Fruit fly (Drosophila melanogaster) whole organism, embryonic: Measurements from ENCODE around the gene Nph.
A peak's percentile ranks its signal among the peaks of the same experiment; 100 is the strongest.

ENCODE experiments used
- ATbp ChIP-seq: fragments of 200-800 bp; sonication (Bioruptor generic); optimal IDR thresholded peaks from 2 replicates; lab custom pipeline; 2017; ENCODE audit warnings: missing biosample characterization, mild to moderate bottlenecking, missing genetic modification characterization, missing genetic modification reagents
- Abd-B ChIP-seq: fragments of 200-800 bp; sonication (Bioruptor generic); optimal IDR thresholded peaks from 2 replicates; lab custom pipeline; 2018; ENCODE audit warnings: missing biosample characterization, mild to moderate bottlenecking, missing genetic modification characterization, moderate library complexity
- Atf3 ChIP-seq: fragments of 200-800 bp; sonication (Bioruptor generic); optimal IDR thresholded peaks from 3 replicates; lab custom pipeline; 2016; ENCODE audit warnings: missing biosample characterization, missing genetic modification characterization
- Bdp1 ChIP-seq: fragments of 200-800 bp; sonication (Bioruptor generic); optimal IDR thresholded peaks from 3 replicates; lab custom pipeline; 2016; ENCODE audit warnings: missing biosample characterization, missing genetic modification characterization
- Bgb ChIP-seq: fragments of 200-800 bp; sonication (Bioruptor generic); IDR thresholded peaks from 2 replicates; pipeline ENCODE4 v1.3.6; 2022; ENCODE audit warnings: missing biosample characterization, missing genetic modification characterization; ENCODE audit not compliant: partially characterized antibody
- CG12219 ChIP-seq: fragments of 200-800 bp; sonication (Bioruptor generic); optimal IDR thresholded peaks from 3 replicates; lab custom pipeline; 2018; ENCODE audit warnings: missing biosample characterization, mild to moderate bottlenecking, missing genetic modification characterization
- CG13775 ChIP-seq: fragments of 200-800 bp; sonication (Bioruptor generic); optimal IDR thresholded peaks from 3 replicates; lab custom pipeline; 2017; ENCODE audit warnings: missing biosample characterization, mild to moderate bottlenecking, missing genetic modification characterization
- CG13894 ChIP-seq: fragments of 200-800 bp; sonication (Bioruptor generic); optimal IDR thresholded peaks from 3 replicates; lab custom pipeline; 2018; ENCODE audit warnings: missing biosample characterization, mild to moderate bottlenecking, missing genetic modification characterization, moderate library complexity
- CG14014 ChIP-seq: fragments of 200-800 bp; sonication (Bioruptor generic); IDR thresholded peaks from 2 replicates; pipeline ENCODE4 v1.3.6; 2022; ENCODE audit warnings: missing biosample characterization, missing genetic modification characterization
- CG14667 ChIP-seq: fragments of 200-800 bp; sonication (Bioruptor generic); IDR thresholded peaks from 2 replicates; pipeline ENCODE4 v1.3.6; 2022; ENCODE audit warnings: missing biosample characterization, missing genetic modification characterization
- CG1603 ChIP-seq: fragments of 200-800 bp; sonication (Bioruptor generic); optimal IDR thresholded peaks from 2 replicates; lab custom pipeline; 2019; ENCODE audit warnings: missing biosample characterization, mild to moderate bottlenecking, missing genetic modification characterization, moderate library complexity
- CG17186 ChIP-seq: fragments of 200-800 bp; sonication (Bioruptor generic); optimal IDR thresholded peaks from 3 replicates; lab custom pipeline; 2017; ENCODE audit warnings: missing biosample characterization, missing genetic modification reagents, missing genetic modification characterization
- CG17829 ChIP-seq: fragments of 200-800 bp; optimal IDR thresholded peaks from 2 replicates; lab custom pipeline; 2019; ENCODE audit warnings: missing biosample characterization, mild to moderate bottlenecking, missing genetic modification characterization, moderate library complexity
- CG1832 ChIP-seq: fragments of 200-800 bp; sonication (Bioruptor generic); optimal IDR thresholded peaks from 2 replicates; lab custom pipeline; 2017; ENCODE audit warnings: missing biosample characterization, mild to moderate bottlenecking, missing genetic modification characterization, inconsistent platforms
- CG2875 ChIP-seq: fragments of 200-800 bp; sonication (Bioruptor generic); optimal IDR thresholded peaks from 2 replicates; lab custom pipeline; 2017; ENCODE audit warnings: missing biosample characterization, mild to moderate bottlenecking, missing genetic modification characterization, missing genetic modification reagents
- CG30020 ChIP-seq: fragments of 200-800 bp; optimal IDR thresholded peaks from 2 replicates; lab custom pipeline; 2019; ENCODE audit warnings: missing biosample characterization, mild to moderate bottlenecking, missing genetic modification characterization, moderate library complexity
- CG31224 ChIP-seq: fragments of 200-800 bp; sonication (Bioruptor generic); IDR thresholded peaks from 2 replicates; pipeline ENCODE4 v1.3.6; 2022; ENCODE audit warnings: missing biosample characterization, missing genetic modification characterization
- CG6689 ChIP-seq: fragments of 200-800 bp; sonication (Bioruptor generic); IDR thresholded peaks from 2 replicates; pipeline ENCODE4 v1.3.6; 2022; ENCODE audit warnings: missing biosample characterization, missing genetic modification characterization
- CG7271 ChIP-seq: fragments of 200-800 bp; sonication (Bioruptor generic); optimal IDR thresholded peaks from 2 replicates; lab custom pipeline; 2018; ENCODE audit warnings: missing biosample characterization, mild to moderate bottlenecking, missing genetic modification characterization, moderate library complexity
- CG8388 ChIP-seq: fragments of 200-800 bp; sonication (Bioruptor generic); optimal IDR thresholded peaks from 2 replicates; lab custom pipeline; 2019; ENCODE audit warnings: missing biosample characterization, mild to moderate bottlenecking, missing genetic modification characterization, moderate library complexity
- CG8765 ChIP-seq: fragments of 200-800 bp; sonication (Bioruptor generic); IDR thresholded peaks from 2 replicates; pipeline ENCODE4 v1.3.6; 2022; ENCODE audit warnings: missing biosample characterization, missing genetic modification characterization
- CkIIα-i1 ChIP-seq: fragments of 200-800 bp; sonication (Bioruptor generic); IDR thresholded peaks from 2 replicates; pipeline ENCODE4 v1.3.6; 2022; ENCODE audit warnings: missing biosample characterization, missing genetic modification characterization
- Gug ChIP-seq: fragments of 200-800 bp; sonication (Bioruptor generic); IDR thresholded peaks from 4 replicates; pipeline ENCODE4 v1.3.6; 2022; ENCODE audit warnings: missing biosample characterization, missing genetic modification characterization
- Mes4 ChIP-seq: fragments of 200-800 bp; sonication (Bioruptor generic); optimal IDR thresholded peaks from 2 replicates; lab custom pipeline; 2016; ENCODE audit warnings: missing biosample characterization, missing genetic modification characterization
- Oli ChIP-seq: fragments of 200-800 bp; sonication (Bioruptor generic); optimal IDR thresholded peaks from 2 replicates; lab custom pipeline; 2018; ENCODE audit warnings: missing biosample characterization, mild to moderate bottlenecking, missing genetic modification characterization, moderate library complexity
- Sox100B ChIP-seq: fragments of 200-800 bp; sonication (Bioruptor generic); optimal IDR thresholded peaks from 3 replicates; lab custom pipeline; 2018; ENCODE audit warnings: missing biosample characterization, mild to moderate bottlenecking, missing genetic modification characterization
- Sry-δ ChIP-seq: fragments of 200-800 bp; sonication (Bioruptor generic); optimal IDR thresholded peaks from 2 replicates; lab custom pipeline; 2016; ENCODE audit warnings: missing biosample characterization, missing genetic modification characterization
- ab ChIP-seq: fragments of 200-800 bp; sonication (Bioruptor generic); optimal IDR thresholded peaks from 2 replicates; lab custom pipeline; 2016; ENCODE audit warnings: missing biosample characterization, missing genetic modification characterization
- abd-A ChIP-seq: fragments of 200-800 bp; sonication (Bioruptor generic); optimal IDR thresholded peaks from 3 replicates; lab custom pipeline; 2019; ENCODE audit warnings: missing biosample characterization, mild to moderate bottlenecking, missing genetic modification characterization, moderate library complexity
- ash1 ChIP-seq: fragments of 200-800 bp; sonication (Bioruptor generic); optimal IDR thresholded peaks from 2 replicates; lab custom pipeline; 2018; ENCODE audit warnings: missing biosample characterization, mild to moderate bottlenecking, missing genetic modification characterization
- az2 ChIP-seq: fragments of 200-800 bp; sonication (Bioruptor generic); optimal IDR thresholded peaks from 3 replicates; lab custom pipeline; 2016; ENCODE audit warnings: missing biosample characterization, missing genetic modification characterization
- bbx ChIP-seq: fragments of 200-800 bp; sonication (Bioruptor generic); IDR thresholded peaks from 2 replicates; pipeline ENCODE4 v1.3.6; 2022; ENCODE audit warnings: missing biosample characterization, missing genetic modification characterization; ENCODE audit not compliant: partially characterized antibody
- cg ChIP-seq: fragments of 200-800 bp; sonication (Bioruptor generic); optimal IDR thresholded peaks from 3 replicates; lab custom pipeline; 2019; ENCODE audit warnings: missing biosample characterization, mild to moderate bottlenecking, missing genetic modification characterization, moderate library complexity
- cwo ChIP-seq: fragments of 200-800 bp; sonication (Bioruptor generic); optimal IDR thresholded peaks from 3 replicates; lab custom pipeline; 2017; ENCODE audit warnings: missing biosample characterization, missing genetic modification characterization, mild to moderate bottlenecking, moderate library complexity, missing genetic modification reagents
- en ChIP-seq: fragments of 200-800 bp; sonication (Bioruptor generic); optimal IDR thresholded peaks from 2 replicates; lab custom pipeline; 2016; ENCODE audit warnings: missing biosample characterization, missing genetic modification characterization
- exex ChIP-seq: fragments of 200-800 bp; sonication (Bioruptor generic); optimal IDR thresholded peaks from 4 replicates; lab custom pipeline; 2018; ENCODE audit warnings: missing biosample characterization, mild to moderate bottlenecking, missing genetic modification characterization, moderate library complexity
- gt ChIP-seq: fragments of 200-800 bp; sonication (Bioruptor generic); IDR thresholded peaks from 2 replicates; pipeline ENCODE4 v1.3.6; 2022; ENCODE audit warnings: missing biosample characterization, missing genetic modification characterization
- hkb ChIP-seq, 2 experiments: fragments of 200-800 bp in 1 of 2; fragments of >200 bp in 1 of 2; sonication (Bioruptor generic) in 1 of 2; IDR thresholded peaks in 1 of 2; optimal IDR thresholded peaks in 1 of 2; 2 replicates each; pipeline versions ENCODE4 v1.3.6 to Lab custom; 2017 to 2022; ENCODE audit warnings: missing biosample characterization in 1 of 2, missing genetic modification characterization in 1 of 2
- kah ChIP-seq: fragments of 200-800 bp; sonication (Bioruptor generic); optimal IDR thresholded peaks from 2 replicates; lab custom pipeline; 2018; ENCODE audit warnings: missing biosample characterization, mild to moderate bottlenecking, missing genetic modification characterization
- mirr ChIP-seq: fragments of 200-800 bp; sonication (Bioruptor generic); optimal IDR thresholded peaks from 3 replicates; lab custom pipeline; 2018; ENCODE audit warnings: missing biosample characterization, mild to moderate bottlenecking, missing genetic modification characterization
- nom ChIP-seq: fragments of 200-800 bp; sonication (Bioruptor generic); optimal IDR thresholded peaks from 2 replicates; lab custom pipeline; 2017; ENCODE audit warnings: missing biosample characterization, missing genetic modification characterization, mild to moderate bottlenecking, moderate library complexity, missing genetic modification reagents
- pita ChIP-seq: fragments of 200-800 bp; sonication (Bioruptor generic); optimal IDR thresholded peaks from 2 replicates; lab custom pipeline; 2017; ENCODE audit warnings: missing biosample characterization, mild to moderate bottlenecking, missing genetic modification characterization
- ro ChIP-seq: fragments of 200-800 bp; sonication (Bioruptor generic); IDR thresholded peaks from 2 replicates; pipeline ENCODE4 v1.3.6; 2022; ENCODE audit warnings: missing biosample characterization, missing genetic modification characterization
- salm ChIP-seq: fragments of 200-800 bp; sonication (Bioruptor generic); optimal IDR thresholded peaks from 2 replicates; lab custom pipeline; 2018; ENCODE audit warnings: missing biosample characterization, mild to moderate bottlenecking, missing genetic modification characterization
- sens ChIP-seq: fragments of 200-800 bp; sonication (Bioruptor generic); peaks from one replicate; lab custom pipeline; 2016; ENCODE audit warnings: missing biosample characterization, missing genetic modification characterization
- sens-2 ChIP-seq: fragments of 200-800 bp; sonication (Bioruptor generic); IDR thresholded peaks from 2 replicates; pipeline ENCODE4 v1.3.6; 2022; ENCODE audit warnings: missing biosample characterization, missing genetic modification characterization
- stwl ChIP-seq: fragments of 200-800 bp; sonication (Bioruptor generic); optimal IDR thresholded peaks from 3 replicates; lab custom pipeline; 2018; ENCODE audit warnings: missing biosample characterization, mild to moderate bottlenecking, missing genetic modification characterization, moderate library complexity
- tna ChIP-seq: fragments of 200-800 bp; sonication (Bioruptor generic); IDR thresholded peaks from 2 replicates; pipeline ENCODE4 v1.3.6; 2022; ENCODE audit warnings: missing biosample characterization, missing genetic modification characterization; ENCODE audit not compliant: partially characterized antibody
- tx ChIP-seq: fragments of 200-800 bp; sonication (Bioruptor generic); optimal IDR thresholded peaks from 2 replicates; lab custom pipeline; 2016; ENCODE audit warnings: missing biosample characterization, missing genetic modification characterization
- unpg ChIP-seq: fragments of 200-800 bp; sonication (Bioruptor generic); optimal IDR thresholded peaks from 3 replicates; lab custom pipeline; 2018; ENCODE audit warnings: missing biosample characterization, mild to moderate bottlenecking, missing genetic modification characterization, moderate library complexity

Nph gene

dm6 chr3R:30052455-30053046 lies 47.9 kb upstream of the Nph start, which contains the start of gene Jasper (continued):
- peak; percentile 61 for TF ChIP-seq stwl
- no peak for TF ChIP-seq CG14667 (GFP tag; lab: Robert Waterston, UW)
- no peak for TF ChIP-seq cwo (GFP tag; lab: Kevin White, UChicago)
- TF ChIP-seq salm (tag; lab: Kevin White, UChicago) = no peak
- TF ChIP-seq ab (GFP tag; lab: Kevin White, UChicago) = no peak
- TF ChIP-seq ash1 (GFP tag; lab: Kevin White, UChicago) = no peak
- TF ChIP-seq exex = no peak
- TF ChIP-seq mirr = no peak
- no peak for TF ChIP-seq CG7271 (tag; lab: Kevin White, UChicago)
- no peak for TF ChIP-seq hkb (optimal IDR thresholded peaks at IDR 0.05; lab: Kevin White, UChicago)
- TF ChIP-seq hkb (GFP tag; IDR thresholded peaks at IDR 0.05; lab: Robert Waterston, UW) = no peak
- no peak for TF ChIP-seq ATbp (GFP tag; lab: Kevin White, UChicago)
- TF ChIP-seq CG13775 (GFP tag; lab: Kevin White, UChicago) = no peak
- TF ChIP-seq ro (GFP tag; lab: Robert Waterston, UW) = no peak
- TF ChIP-seq CG30020 (tag; lab: Kevin White, UChicago) = peak; percentile 21
- TF ChIP-seq CG1603 (tag; lab: Kevin White, UChicago) = peak; percentile 94
- TF ChIP-seq CkIIα-i1 = no peak
- no peak for TF ChIP-seq Oli
- TF ChIP-seq CG1832 (GFP tag; lab: Kevin White, UChicago) = no peak
- no peak for TF ChIP-seq az2 (GFP tag; lab: Kevin White, UChicago)
- TF ChIP-seq abd-A (tag; lab: Kevin White, UChicago) = peak; percentile 60
- TF ChIP-seq CG17829 = peak; percentile 52
- no peak for TF ChIP-seq CG12219
- no peak for TF ChIP-seq unpg (GFP tag; lab: Kevin White, UChicago)
- TF ChIP-seq CG8388 = no peak
- TF ChIP-seq Gug = no peak
- TF ChIP-seq CG17186 (GFP tag; lab: Kevin White, UChicago) = peak; percentile 94
- TF ChIP-seq CG31224 (GFP tag; lab: Robert Waterston, UW) = no peak
- TF ChIP-seq sens-2 (GFP tag; lab: Robert Waterston, UW) = no peak
- TF ChIP-seq Bgb (GFP tag; lab: Robert Waterston, UW) = peak; percentile 68
- no peak for TF ChIP-seq CG2875 (GFP tag; lab: Kevin White, UChicago)
- TF ChIP-seq tna (GFP tag; lab: Robert Waterston, UW) = no peak
- no peak for TF ChIP-seq CG6689
- TF ChIP-seq bbx (GFP tag; lab: Robert Waterston, UW) = peak; percentile 52; the same call in 1 of the 2 replicates
- TF ChIP-seq tx (GFP tag; lab: Kevin White, UChicago) = no peak
- peak; percentile 38 for TF ChIP-seq CG13894 (tag; lab: Kevin White, UChicago)
- TF ChIP-seq nom (GFP tag; lab: Kevin White, UChicago) = peak; percentile 43
- TF ChIP-seq Atf3 (GFP tag; lab: Kevin White, UChicago) = no peak
- no peak for TF ChIP-seq gt (GFP tag; lab: Robert Waterston, UW)
- peak; percentile 52 for TF ChIP-seq Abd-B (GFP tag; lab: Kevin White, UChicago)
- no peak for TF ChIP-seq kah (GFP tag; lab: Kevin White, UChicago)
- no peak for TF ChIP-seq sens (GFP tag; lab: Kevin White, UChicago)
- TF ChIP-seq Mes4 (GFP tag; lab: Kevin White, UChicago) = no peak
- TF ChIP-seq Bdp1 (GFP tag; lab: Kevin White, UChicago) = peak; percentile 5
- no peak for TF ChIP-seq en (GFP tag; lab: Kevin White, UChicago)
- no peak for TF ChIP-seq CG14014
- TF ChIP-seq pita (GFP tag; lab: Kevin White, UChicago) = no peak
- TF ChIP-seq Sry-δ (GFP tag; lab: Kevin White, UChicago) = peak; percentile 100
- no peak for TF ChIP-seq Sox100B
- no peak for TF ChIP-seq CG8765 (GFP tag; lab: Robert Waterston, UW)
- no peak for TF ChIP-seq cg
